Worm (Caenorhabditis elegans) whole organism, young adult: ENCODE results near the gene str-238.

Experiments used
- let-607 ChIP-seq, 2 experiments: fragments of 200-800 bp in 1 of 2; sonication (Bioruptor generic) in 1 of 2; sonication (generic microtip) in 1 of 2; optimal IDR thresholded peaks; 2 replicates each; lab custom pipeline; 2016 to 2018; ENCODE audit warnings: mild to moderate bottlenecking in 2 of 2, missing compliant biosample characterization in 2 of 2, missing genetic modification characterization in 2 of 2, moderate library complexity in 2 of 2, missing genotype in 1 of 2
- lin-35 ChIP-seq, 3 experiments: fragments of 150-350 bp in 2 of 3; sonication (generic microtip) in 1 of 3; optimal IDR thresholded peaks; 2 replicates each; lab custom pipeline; 2014 to 2018; ENCODE audit warnings: missing biosample characterization in 3 of 3, missing genetic modification characterization in 3 of 3, missing genetic modification reagents in 3 of 3
- lir-1 ChIP-seq: fragments of 200-800 bp; sonication (Bioruptor generic); conservative IDR thresholded peaks from 2 replicates; pipeline ENCODE4 v1.3.6; 2022; ENCODE audit warnings: missing genetic modification reagents, missing genetic modification characterization, missing compliant biosample characterization
- nhr-179 ChIP-seq: sonication (generic microtip); optimal IDR thresholded peaks from 2 replicates; lab custom pipeline; 2016; ENCODE audit warnings: mild to moderate bottlenecking, missing genetic modification characterization, missing compliant biosample characterization
- unc-62 ChIP-seq: fragments of 150-350 bp; optimal IDR thresholded peaks from 2 replicates; lab custom pipeline; 2014; ENCODE audit warnings: missing biosample characterization, missing genetic modification reagents, missing genetic modification characterization

ce11 chrV:724470-724890, 40.4 kb upstream of the str-238 start:
- TF ChIP-seq lin-35 (GFP tag; optimal IDR thresholded peaks at IDR 0.05; lab: Kevin White, UChicago) (peak in 1 of 3 experiments; percentile 43), lir-1 (GFP tag; lab: Robert Waterston, UW) (no peak), nhr-179 (no peak), unc-62 (GFP tag; lab: Kevin White, UChicago) (no peak), let-607 (tag; optimal IDR thresholded peaks at IDR 0.05; lab: Kevin White, UChicago) (no peak)
